Worm (Caenorhabditis elegans) whole organism, dauer: ENCODE measurements around the gene F19G12.8.

Experiments
- unc-62 ChIP-seq: sonication (generic microtip); optimal IDR thresholded peaks from 2 replicates; lab custom pipeline; 2017; ENCODE audit warnings: missing biosample characterization, missing genetic modification reagents, missing genetic modification characterization

The F19G12.8 gene

ce11 chrX:1450352-1450818 is 33.3 kb downstream of the F19G12.8 start, which contains the start of gene W05H7.1:
W05H7.1 (plus strand) TSS chrX:1450768.
- no peak for TF ChIP-seq unc-62 (GFP tag; lab: Kevin White, UChicago)

ce11 chrX:1451240-1451639 is 34.1 kb downstream of the F19G12.8 start:
- TF ChIP-seq unc-62 (GFP tag; lab: Kevin White, UChicago), result no peak

ce11 chrX:1451816-1452602 is 34.9 kb downstream of the F19G12.8 start:
- TF ChIP-seq unc-62 (GFP tag; lab: Kevin White, UChicago), result no peak

- TF ChIP-seq unc-62 (GFP tag; lab: Kevin White, UChicago), result no peak
Observed at ce11 chrX:1453770-1454169, 36.6 kb downstream of the F19G12.8 start, which contains the start of gene cebp-1. cebp-1 (minus strand) TSS chrX:1453868.

- TF ChIP-seq unc-62 (GFP tag; lab: Kevin White, UChicago), result no peak
Observed at ce11 chrX:1454385-1454784, 37.3 kb downstream of the F19G12.8 start.

ce11 chrX:1456350-1457080 is 39.4 kb downstream of the F19G12.8 start:
- TF ChIP-seq unc-62 (GFP tag; lab: Kevin White, UChicago), result no peak

- no peak for TF ChIP-seq unc-62 (GFP tag; lab: Kevin White, UChicago)
Observed at ce11 chrX:1458793-1459192, 41.7 kb downstream of the F19G12.8 start, which contains the start of gene D1005.2. D1005.2 (plus strand) TSS chrX:1459022.

- no peak for TF ChIP-seq unc-62 (GFP tag; lab: Kevin White, UChicago)
Observed at ce11 chrX:1459756-1460155, 42.6 kb downstream of the F19G12.8 start.

ce11 chrX:1464699-1465098 is 47.6 kb downstream of the F19G12.8 start, which contains the start of gene D1005.6:
D1005.6 (minus strand) TSS chrX:1464799.
- no peak for TF ChIP-seq unc-62 (GFP tag; lab: Kevin White, UChicago)

- TF ChIP-seq unc-62 (GFP tag; lab: Kevin White, UChicago), result no peak
Observed at ce11 chrX:1468057-1468456, 50.9 kb downstream of the F19G12.8 start.
